Fruit fly (Drosophila melanogaster) whole organism, embryonic: ENCODE measurements around the gene TbCMF46.
A peak's percentile ranks its signal among the peaks of the same experiment; 100 is the strongest.

Experiments used
- Antp ChIP-seq: fragments of 200-800 bp; sonication (Bioruptor generic); optimal IDR thresholded peaks from 3 replicates; lab custom pipeline; 2016; ENCODE audit warnings: missing biosample characterization, missing genetic modification characterization
- Atf6 ChIP-seq: fragments of 200-800 bp; sonication (Bioruptor generic); IDR thresholded peaks from 2 replicates; pipeline ENCODE4 v1.3.6; 2022; ENCODE audit warnings: missing biosample characterization, missing genetic modification characterization
- Bteb2 ChIP-seq: fragments of 200-800 bp; sonication (Bioruptor generic); optimal IDR thresholded peaks from 2 replicates; lab custom pipeline; 2016; ENCODE audit warnings: missing biosample characterization, missing genetic modification characterization
- CG10654 ChIP-seq: fragments of 200-800 bp; sonication (Bioruptor generic); optimal IDR thresholded peaks from 2 replicates; lab custom pipeline; 2016; ENCODE audit warnings: missing biosample characterization, missing genetic modification characterization
- CG11093 ChIP-seq: fragments of 200-800 bp; sonication (Bioruptor generic); IDR thresholded peaks from 3 replicates; pipeline ENCODE4 v1.3.6; 2022; ENCODE audit warnings: missing biosample characterization, missing genetic modification characterization
- CG11560 ChIP-seq: fragments of 200-800 bp; sonication (Bioruptor generic); IDR thresholded peaks from 3 replicates; pipeline ENCODE4 v1.3.6; 2022; ENCODE audit warnings: missing biosample characterization, missing genetic modification characterization
- CG13775 ChIP-seq: fragments of 200-800 bp; sonication (Bioruptor generic); optimal IDR thresholded peaks from 3 replicates; lab custom pipeline; 2017; ENCODE audit warnings: missing biosample characterization, mild to moderate bottlenecking, missing genetic modification characterization
- CG14965 ChIP-seq: fragments of 200-800 bp; sonication (Bioruptor generic); optimal IDR thresholded peaks from 2 replicates; lab custom pipeline; 2016; ENCODE audit warnings: missing biosample characterization, missing genetic modification characterization, borderline replicate concordance
- CG1529 ChIP-seq: fragments of 200-800 bp; sonication (Bioruptor generic); optimal IDR thresholded peaks from 3 replicates; lab custom pipeline; 2018; ENCODE audit warnings: missing biosample characterization, missing genetic modification characterization
- CG2889 ChIP-seq: fragments of 200-800 bp; sonication (Bioruptor generic); IDR thresholded peaks from 3 replicates; pipeline ENCODE4 v1.3.6; 2022; ENCODE audit warnings: missing biosample characterization, missing genetic modification characterization
- CG31365 ChIP-seq: fragments of 200-800 bp; sonication (Bioruptor generic); optimal IDR thresholded peaks from 2 replicates; lab custom pipeline; 2018; ENCODE audit warnings: missing biosample characterization, mild to moderate bottlenecking, missing genetic modification characterization
- CG3847 ChIP-seq: fragments of 200-800 bp; sonication (Bioruptor generic); IDR thresholded peaks from 2 replicates; pipeline ENCODE4 v1.3.6; 2022; ENCODE audit warnings: missing biosample characterization, missing genetic modification characterization
- CG7372 ChIP-seq: fragments of 200-800 bp; sonication (Bioruptor generic); IDR thresholded peaks from 2 replicates; pipeline ENCODE4 v1.3.6; 2022; ENCODE audit warnings: missing biosample characterization, missing genetic modification characterization
- CG7556 ChIP-seq: fragments of 200-800 bp; sonication (Bioruptor generic); optimal IDR thresholded peaks from 2 replicates; lab custom pipeline; 2017; ENCODE audit warnings: missing biosample characterization, mild to moderate bottlenecking, missing genetic modification characterization
- CG7745 ChIP-seq: fragments of 200-800 bp; sonication (Bioruptor generic); optimal IDR thresholded peaks from 2 replicates; lab custom pipeline; 2018; ENCODE audit warnings: missing biosample characterization, mild to moderate bottlenecking, missing genetic modification characterization, moderate library complexity
- CG7987 ChIP-seq: fragments of 200-800 bp; sonication (Bioruptor generic); optimal IDR thresholded peaks from 2 replicates; lab custom pipeline; 2018; ENCODE audit warnings: missing biosample characterization, mild to moderate bottlenecking, missing genetic modification characterization, moderate library complexity
- Dad ChIP-seq: fragments of 200-800 bp; sonication (Bioruptor generic); optimal IDR thresholded peaks from 3 replicates; lab custom pipeline; 2016; ENCODE audit warnings: missing biosample characterization, missing genetic modification characterization
- Dbx ChIP-seq: fragments of 200-800 bp; sonication (Bioruptor generic); IDR thresholded peaks from 3 replicates; pipeline ENCODE4 v1.3.6; 2022; ENCODE audit warnings: missing biosample characterization, missing genetic modification characterization
- Doc3 ChIP-seq: fragments of 200-800 bp; sonication (Bioruptor generic); IDR thresholded peaks from 3 replicates; pipeline ENCODE4 v1.3.6; 2022; ENCODE audit warnings: missing biosample characterization, missing genetic modification characterization; ENCODE audit not compliant: partially characterized antibody
- Dp ChIP-seq: fragments of 200-800 bp; sonication (Bioruptor generic); optimal IDR thresholded peaks from 2 replicates; lab custom pipeline; 2018; ENCODE audit warnings: missing biosample characterization, mild to moderate bottlenecking, missing genetic modification characterization, moderate library complexity
- Dref ChIP-seq: fragments of 200-800 bp; sonication (Bioruptor generic); IDR thresholded peaks from 2 replicates; pipeline ENCODE4 v1.3.6; 2022; ENCODE audit warnings: missing biosample characterization, missing genetic modification characterization
- Eip74EF ChIP-seq, 2 experiments: fragments of 200-800 bp in 1 of 2; fragments of >200 bp in 1 of 2; sonication (Bioruptor generic) in 1 of 2; optimal IDR thresholded peaks; 2 replicates each; lab custom pipeline; 2017 to 2019; ENCODE audit warnings: missing biosample characterization in 2 of 2, missing genetic modification characterization in 2 of 2, mild to moderate bottlenecking in 1 of 2, moderate library complexity in 1 of 2
- HLH4C ChIP-seq: fragments of 200-800 bp; sonication (Bioruptor generic); IDR thresholded peaks from 3 replicates; pipeline ENCODE4 v1.3.6; 2022; ENCODE audit warnings: missing biosample characterization, missing genetic modification characterization; ENCODE audit not compliant: partially characterized antibody
- Lim3 ChIP-seq: fragments of 200-800 bp; sonication (Bioruptor generic); IDR thresholded peaks from 2 replicates; pipeline ENCODE4 v1.3.6; 2022; ENCODE audit warnings: missing biosample characterization, missing genetic modification characterization
- MBD-R2 ChIP-seq: fragments of 200-800 bp; sonication (Bioruptor generic); IDR thresholded peaks from 2 replicates; pipeline ENCODE4 v1.3.6; 2022; ENCODE audit warnings: missing biosample characterization, missing genetic modification characterization
- Mrtf ChIP-seq: fragments of 200-800 bp; sonication (Bioruptor generic); IDR thresholded peaks from 3 replicates; pipeline ENCODE4 v1.3.6; 2022; ENCODE audit warnings: missing biosample characterization, missing genetic modification characterization
- Myb ChIP-seq: fragments of 200-800 bp; sonication (Bioruptor generic); optimal IDR thresholded peaks from 2 replicates; lab custom pipeline; 2016; ENCODE audit warnings: missing biosample characterization, missing genetic modification characterization
- NFAT ChIP-seq: fragments of 200-800 bp; sonication (Bioruptor generic); IDR thresholded peaks from 2 replicates; pipeline ENCODE4 v1.3.6; 2022; ENCODE audit warnings: missing biosample characterization, missing genetic modification characterization
- Oaz ChIP-seq: fragments of 200-800 bp; sonication (Bioruptor generic); IDR thresholded peaks from 2 replicates; pipeline ENCODE4 v1.3.6; 2022; ENCODE audit warnings: missing biosample characterization, missing genetic modification characterization
- Rx ChIP-seq: fragments of 200-800 bp; sonication (Bioruptor generic); IDR thresholded peaks from 2 replicates; pipeline ENCODE4 v1.3.6; 2022; ENCODE audit warnings: missing biosample characterization, missing genetic modification characterization
- amos ChIP-seq: fragments of 200-800 bp; sonication (Bioruptor generic); IDR thresholded peaks from 2 replicates; pipeline ENCODE4 v1.3.6; 2022; ENCODE audit warnings: missing biosample characterization, missing genetic modification characterization; ENCODE audit not compliant: partially characterized antibody
- ap ChIP-seq: fragments of 200-800 bp; sonication (Bioruptor generic); IDR thresholded peaks from 2 replicates; pipeline ENCODE4 v1.3.6; 2022; ENCODE audit warnings: missing biosample characterization, missing genetic modification characterization
- ash1 ChIP-seq: fragments of 200-800 bp; sonication (Bioruptor generic); optimal IDR thresholded peaks from 2 replicates; lab custom pipeline; 2018; ENCODE audit warnings: missing biosample characterization, mild to moderate bottlenecking, missing genetic modification characterization
- btn ChIP-seq: fragments of 200-800 bp; sonication (Bioruptor generic); optimal IDR thresholded peaks from 2 replicates; lab custom pipeline; 2016; ENCODE audit warnings: missing biosample characterization, missing genetic modification characterization
- fd64A ChIP-seq: fragments of 200-800 bp; sonication (Bioruptor generic); optimal IDR thresholded peaks from 3 replicates; lab custom pipeline; 2018; ENCODE audit warnings: missing biosample characterization, mild to moderate bottlenecking, missing genetic modification characterization
- fu2 ChIP-seq: fragments of 200-800 bp; sonication (Bioruptor generic); optimal IDR thresholded peaks from 2 replicates; lab custom pipeline; 2016; ENCODE audit warnings: missing biosample characterization, missing genetic modification characterization
- gsb ChIP-seq: fragments of 200-800 bp; sonication (Bioruptor generic); IDR thresholded peaks from 2 replicates; pipeline ENCODE4 v1.3.6; 2022; ENCODE audit warnings: missing biosample characterization, missing genetic modification characterization
- lab ChIP-seq: fragments of 200-800 bp; sonication (Bioruptor generic); optimal IDR thresholded peaks from 3 replicates; lab custom pipeline; 2017; ENCODE audit warnings: missing biosample characterization, missing genetic modification characterization, mild to moderate bottlenecking, moderate library complexity, missing genetic modification reagents
- lbe ChIP-seq: fragments of 200-800 bp; sonication (Bioruptor generic); optimal IDR thresholded peaks from 2 replicates; lab custom pipeline; 2016; ENCODE audit warnings: missing biosample characterization, mild to moderate bottlenecking, missing genetic modification characterization
- mam ChIP-seq: fragments of 200-800 bp; sonication (Bioruptor generic); optimal IDR thresholded peaks from 3 replicates; lab custom pipeline; 2016; ENCODE audit warnings: missing biosample characterization, missing genetic modification characterization
- odd ChIP-seq: fragments of 200-800 bp; sonication (Bioruptor generic); optimal IDR thresholded peaks from 2 replicates; lab custom pipeline; 2017; ENCODE audit warnings: missing biosample characterization, mild to moderate bottlenecking, missing genetic modification characterization
- otp ChIP-seq: fragments of 200-800 bp; sonication (Bioruptor generic); IDR thresholded peaks from 3 replicates; pipeline ENCODE4, ENCODE4 v1.3.6; 2022; ENCODE audit warnings: missing biosample characterization, missing genetic modification characterization
- pan ChIP-seq, 4 experiments: fragments of >200 bp in 3 of 4; fragments of 200-800 bp in 1 of 4; sonication (Bioruptor generic) in 1 of 4; optimal IDR thresholded peaks in 3 of 4; IDR thresholded peaks in 1 of 4; 2 replicates each; pipeline versions ENCODE4 v1.3.6 to Lab custom; 2017 to 2022; ENCODE audit warnings: missing biosample characterization in 2 of 4, missing genetic modification characterization in 2 of 4, mixed read lengths in 1 of 4
- pnt ChIP-seq: fragments of 200-800 bp; sonication (Bioruptor generic); optimal IDR thresholded peaks from 3 replicates; lab custom pipeline; 2016; ENCODE audit warnings: missing biosample characterization, missing genetic modification characterization
- ranshi ChIP-seq: fragments of 200-800 bp; sonication (Bioruptor generic); IDR thresholded peaks from 2 replicates; pipeline ENCODE4 v1.3.6; 2022; ENCODE audit warnings: missing biosample characterization, missing genetic modification characterization
- repo ChIP-seq: fragments of 200-800 bp; sonication (Bioruptor generic); optimal IDR thresholded peaks from 2 replicates; lab custom pipeline; 2016; ENCODE audit warnings: missing biosample characterization, missing genetic modification characterization
- sens-2 ChIP-seq: fragments of 200-800 bp; sonication (Bioruptor generic); IDR thresholded peaks from 2 replicates; pipeline ENCODE4 v1.3.6; 2022; ENCODE audit warnings: missing biosample characterization, missing genetic modification characterization
- slp2 ChIP-seq: fragments of 200-800 bp; sonication (Bioruptor generic); optimal IDR thresholded peaks from 2 replicates; lab custom pipeline; 2016; ENCODE audit warnings: missing biosample characterization, missing genetic modification characterization
- tio ChIP-seq: fragments of 200-800 bp; sonication (Bioruptor generic); optimal IDR thresholded peaks from 2 replicates; lab custom pipeline; 2017; ENCODE audit warnings: missing biosample characterization, missing genetic modification characterization, inconsistent platforms
- zen ChIP-seq: fragments of 200-800 bp; sonication (Bioruptor generic); optimal IDR thresholded peaks from 3 replicates; lab custom pipeline; 2018; ENCODE audit warnings: missing biosample characterization, mild to moderate bottlenecking, missing genetic modification characterization, moderate library complexity

The TbCMF46 gene

DNA sequence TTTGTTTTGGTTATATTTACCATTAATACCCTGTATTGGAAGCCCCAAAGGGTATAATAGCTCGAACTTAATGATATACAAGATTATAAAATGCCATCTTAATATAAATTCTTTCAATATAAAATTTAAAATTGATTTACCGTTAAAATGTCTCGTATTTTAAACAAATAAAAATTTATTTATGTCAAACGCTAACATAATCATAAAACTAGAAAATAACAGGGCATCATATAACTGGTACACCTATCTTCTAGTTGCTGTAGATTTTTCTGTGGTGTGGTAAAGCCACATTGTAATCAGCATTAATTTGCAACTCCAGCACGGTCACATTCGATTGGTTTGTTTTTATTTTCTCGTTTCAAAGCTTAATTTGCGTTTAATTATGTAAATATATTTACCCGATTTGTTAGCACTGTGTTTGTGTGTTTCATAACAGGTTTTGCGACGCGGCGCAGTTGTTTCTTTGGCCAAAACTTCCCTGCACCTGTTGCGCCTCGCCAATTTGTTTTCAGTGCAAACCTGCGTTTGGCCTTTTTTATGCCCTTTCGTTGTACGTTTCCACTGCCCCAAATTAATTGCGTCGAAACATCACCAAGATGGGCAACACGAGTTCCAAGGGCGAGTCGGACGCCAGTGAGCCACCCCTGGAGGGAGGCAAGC is 32.5 kb upstream of the TbCMF46 start, which contains the start of the genes CG4658 and CG5846 (continued):
- TF ChIP-seq pan (optimal IDR thresholded peaks at IDR 0.05; lab: Kevin White, UChicago) (peak in 1 of 2 experiments; percentile 69), pan (GFP tag; optimal IDR thresholded peaks at IDR 0.05 in 1 of 2, IDR thresholded peaks at IDR 0.05 in 1 of 2) (peak; percentile 80 to 97), Oaz (peak; percentile 83), ash1 (GFP tag; lab: Kevin White, UChicago) (no peak), Eip74EF (GFP tag; optimal IDR thresholded peaks at IDR 0.05; lab: Kevin White, UChicago) (peak in 1 of 2 experiments; percentile 93), Dp (peak; percentile 14), CG10654 (peak; percentile 93), gsb (peak; percentile 80), Atf6 (GFP tag; lab: Robert Waterston, UW) (peak; percentile 95), CG7556 (GFP tag; lab: Kevin White, UChicago) (peak; percentile 92), btn (no peak), pnt (GFP tag; lab: Kevin White, UChicago) (peak; percentile 58), sens-2 (GFP tag; lab: Robert Waterston, UW) (peak; percentile 75), slp2 (GFP tag; lab: Kevin White, UChicago) (peak; percentile 73), Dad (GFP tag; lab: Kevin White, UChicago) (peak; percentile 17), lab (peak; percentile 94), CG31365 (tag; lab: Kevin White, UChicago) (no peak), Doc3 (GFP tag; lab: Robert Waterston, UW) (no peak), CG7745 (tag; lab: Kevin White, UChicago) (peak; percentile 69), Mrtf (GFP tag; lab: Robert Waterston, UW) (peak; percentile 87), CG1529 (peak; percentile 79), amos (no peak), CG3847 (GFP tag; lab: Robert Waterston, UW) (peak; percentile 85), otp (GFP tag; lab: Robert Waterston, UW) (peak; percentile 88), Bteb2 (peak; percentile 94), Dbx (GFP tag; lab: Robert Waterston, UW) (peak; percentile 94), CG14965 (GFP tag; lab: Kevin White, UChicago) (no peak), CG11093 (GFP tag; lab: Robert Waterston, UW) (peak; percentile 91), ap (peak; percentile 94), Dref (GFP tag; lab: Robert Waterston, UW) (no peak), NFAT (GFP tag; lab: Robert Waterston, UW) (peak; percentile 76), fd64A (GFP tag; lab: Kevin White, UChicago) (no peak), fu2 (GFP tag; lab: Kevin White, UChicago) (peak; percentile 79), repo (GFP tag; lab: Kevin White, UChicago) (peak; percentile 27), ranshi (peak; percentile 96), CG7987 (peak; percentile 68), Antp (GFP tag; lab: Kevin White, UChicago) (peak; percentile 33), Rx (GFP tag; lab: Robert Waterston, UW) (peak; percentile 82), zen (peak; percentile 96), CG2889 (peak; percentile 89), odd (peak; percentile 89), tio (GFP tag; lab: Kevin White, UChicago) (peak; percentile 93), CG7372 (GFP tag; lab: Robert Waterston, UW) (peak; percentile 81), HLH4C (GFP tag; lab: Robert Waterston, UW) (no peak), Lim3 (GFP tag; lab: Robert Waterston, UW) (peak; percentile 61; the same call in 1 of the 2 replicates), CG13775 (GFP tag; lab: Kevin White, UChicago) (peak; percentile 93), Myb (GFP tag; lab: Kevin White, UChicago) (peak; percentile 47), mam (peak; percentile 72), MBD-R2 (GFP tag; lab: Robert Waterston, UW) (peak; percentile 92), lbe (GFP tag; lab: Kevin White, UChicago) (peak; percentile 74), CG11560 (tag; lab: Robert Waterston, UW) (peak; percentile 78)
